Worm (Caenorhabditis elegans) whole organism, L4 larva: ENCODE measurements around the gene bnc-1.

Source experiments
- ZK546.5 ChIP-seq, 2 experiments: sonication (generic microtip); optimal IDR thresholded peaks; 2 replicates each; lab custom pipeline; 2017; ENCODE audit warnings: missing biosample characterization in 2 of 2, missing genetic modification characterization in 2 of 2
- aly-2 ChIP-seq: sonication (generic microtip); optimal IDR thresholded peaks from 2 replicates; lab custom pipeline; 2018; ENCODE audit warnings: missing biosample characterization, missing genetic modification characterization
- ceh-32 ChIP-seq: sonication (generic microtip); optimal IDR thresholded peaks from 2 replicates; lab custom pipeline; 2016; ENCODE audit warnings: mild to moderate bottlenecking, missing genetic modification characterization, missing compliant biosample characterization; ENCODE audit not compliant: poor library complexity
- ceh-82 ChIP-seq: sonication (generic microtip); optimal IDR thresholded peaks from 2 replicates; lab custom pipeline; 2017; ENCODE audit warnings: missing biosample characterization, missing genetic modification characterization
- fos-1 ChIP-seq: fragments of 150-350 bp; optimal IDR thresholded peaks from 2 replicates; lab custom pipeline; 2014; ENCODE audit warnings: missing biosample characterization, missing genetic modification characterization
- mdl-1 ChIP-seq, 2 experiments: fragments of 150-350 bp in 1 of 2; sonication (generic microtip) in 1 of 2; optimal IDR thresholded peaks; 2 replicates each; lab custom pipeline; 2014 to 2017; ENCODE audit warnings: missing biosample characterization in 2 of 2, missing genetic modification characterization in 2 of 2
- mep-1 ChIP-seq: fragments of 150-350 bp; sonication (generic microtip); optimal IDR thresholded peaks from 3 replicates; lab custom pipeline; 2014; ENCODE audit warnings: missing biosample characterization, missing genetic modification characterization
- nhr-41 ChIP-seq: fragments of 200-800 bp; sonication (Bioruptor generic); IDR thresholded peaks from 2 replicates; pipeline ENCODE4 v1.3.6; 2022; ENCODE audit warnings: missing genetic modification reagents, missing genetic modification characterization, missing compliant biosample characterization
- nhr-6 ChIP-seq: fragments of 150-350 bp; optimal IDR thresholded peaks from 2 replicates; lab custom pipeline; 2014; ENCODE audit warnings: missing biosample characterization, missing genetic modification characterization
- pqm-1 ChIP-seq: sonication (generic microtip); optimal IDR thresholded peaks from 2 replicates; lab custom pipeline; 2017; ENCODE audit warnings: missing biosample characterization, missing genetic modification characterization

DNA sequence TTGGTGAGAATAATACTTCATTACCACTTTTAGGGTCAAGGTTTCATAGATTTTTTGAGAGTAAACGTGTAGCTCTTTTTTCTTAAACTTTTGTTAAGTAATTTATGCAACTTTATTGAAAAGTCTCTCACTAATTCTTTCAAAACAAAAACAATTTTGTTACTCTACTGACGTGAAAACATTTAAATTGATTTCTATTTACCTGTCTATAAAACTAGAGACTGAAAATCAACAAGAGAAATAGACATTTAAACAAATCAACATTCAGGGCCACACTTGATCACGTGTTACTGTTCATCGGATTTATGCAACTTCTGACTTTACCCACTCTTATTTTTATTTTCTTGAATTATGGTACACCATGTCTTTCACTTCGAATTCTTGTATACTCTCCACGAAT is 20.4 kb downstream of the bnc-1 start, which contains the start of gene ugt-55:
- TF ChIP-seq mep-1 (tag; lab: Kevin White, UChicago) (no peak), ceh-82 (tag; lab: Kevin White, UChicago) (no peak), pqm-1 (tag; lab: Kevin White, UChicago) (no peak), aly-2 (no peak), ceh-32 (tag; lab: Kevin White, UChicago) (no peak), fos-1 (tag; lab: Kevin White, UChicago) (no peak), nhr-41 (GFP tag; lab: Robert Waterston, UW) (no peak), ZK546.5 (tag; optimal IDR thresholded peaks at IDR 0.05; lab: Kevin White, UChicago) (no peak), mdl-1 (tag; optimal IDR thresholded peaks at IDR 0.05; lab: Kevin White, UChicago) (no peak), nhr-6 (tag; lab: Kevin White, UChicago) (no peak)
